Fruit fly (Drosophila melanogaster): ENCODE measurements around the gene CG10183.

Gene CG10183

DNA sequence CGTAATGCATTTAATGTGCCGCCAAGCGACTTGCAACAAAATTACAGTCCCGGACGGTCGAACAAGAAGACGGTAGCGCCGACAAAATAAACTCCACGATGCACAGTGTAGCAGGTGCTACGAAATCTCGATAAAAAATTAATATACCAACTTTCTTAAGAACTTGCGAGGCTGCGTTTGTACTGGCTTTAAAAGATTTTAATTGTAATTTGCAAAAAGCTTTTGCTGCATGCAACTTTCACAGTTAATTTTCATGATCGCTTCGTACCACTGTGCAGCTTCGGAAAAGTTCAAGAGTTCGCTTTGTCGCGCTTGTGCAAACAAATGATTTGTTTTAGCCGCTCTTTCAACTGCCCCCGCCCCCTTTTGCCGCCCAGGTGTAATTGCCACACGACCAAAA, 47.3 kb upstream of the CG10183 start (continued):
- peak; percentile 31 for TF ChIP-seq CG7928 (GFP tag; optimal IDR thresholded peaks at IDR 0.05)
- peak; percentile 21 for TF ChIP-seq CG4282 (GFP tag; optimal IDR thresholded peaks at IDR 0.05)
- TF ChIP-seq sens (GFP tag), result peak; percentile 98
- peak; percentile 60 for TF ChIP-seq Fer1 (GFP tag; optimal IDR thresholded peaks at IDR 0.05)
- TF ChIP-seq CG17802 (tag; optimal IDR thresholded peaks at IDR 0.05), result peak; percentile 62
- TF ChIP-seq schlank (tag; optimal IDR thresholded peaks at IDR 0.05), result no peak
- peak; percentile 55; the same call in 1 of the 2 replicates for TF ChIP-seq CG6272 (GFP tag; IDR thresholded peaks at IDR 0.05)
- TF ChIP-seq HmgZ (tag; optimal IDR thresholded peaks at IDR 0.05), result peak; percentile 28
- peak; percentile 37; the same call in 1 of the 3 replicates for TF ChIP-seq CG14860 (GFP tag; IDR thresholded peaks at IDR 0.05; ENCODE audit: partially characterized antibody)
- TF ChIP-seq Nf-YB (GFP tag; optimal IDR thresholded peaks at IDR 0.05), result no peak
- peak; percentile 84 for TF ChIP-seq sisA (GFP tag; IDR thresholded peaks at IDR 0.05)
- TF ChIP-seq cato (GFP tag; optimal IDR thresholded peaks at IDR 0.05; ENCODE audit: borderline replicate concordance), result no peak
- TF ChIP-seq CG17612 (GFP tag; IDR thresholded peaks at IDR 0.05), result peak; percentile 34; the same call in 1 of the 2 replicates
- TF ChIP-seq H15 (GFP tag; IDR thresholded peaks at IDR 0.05), result peak; percentile 83
- TF ChIP-seq Poxn (GFP tag; IDR thresholded peaks at IDR 0.05), result no peak
- peak; percentile 65 to 72 for TF ChIP-seq Pdp1 (GFP tag; optimal IDR thresholded peaks at IDR 0.05)
- peak; percentile 62 for TF ChIP-seq CG32532 (GFP tag; IDR thresholded peaks at IDR 0.05)
- peak; percentile 69 for TF ChIP-seq PHDP (tag; optimal IDR thresholded peaks at IDR 0.05)
- no peak for TF ChIP-seq Nf-YC (tag; optimal IDR thresholded peaks at IDR 0.05)
- no peak for TF ChIP-seq gfzf (GFP tag; optimal IDR thresholded peaks at IDR 0.05)
- TF ChIP-seq sens-2 (GFP tag; IDR thresholded peaks at IDR 0.05), result peak; percentile 73
- TF ChIP-seq ab (GFP tag; optimal IDR thresholded peaks at IDR 0.05), result peak; percentile 32
- TF ChIP-seq exex (tag; optimal IDR thresholded peaks at IDR 0.05), result no peak
- peak; percentile 34 for TF ChIP-seq CG18764 (GFP tag; optimal IDR thresholded peaks at IDR 0.05)
- peak; percentile 63 for TF ChIP-seq Fer3 (tag; optimal IDR thresholded peaks at IDR 0.05)
- TF ChIP-seq Dek (tag; optimal IDR thresholded peaks at IDR 0.05), result no peak
- peak; percentile 79 for TF ChIP-seq otp (GFP tag; IDR thresholded peaks at IDR 0.05)
- no peak for TF ChIP-seq zen2 (GFP tag; IDR thresholded peaks at IDR 0.05; ENCODE audit: partially characterized antibody)
- TF ChIP-seq CHES-1-like (GFP tag; optimal IDR thresholded peaks at IDR 0.05), result no peak
- TF ChIP-seq nom (GFP tag; optimal IDR thresholded peaks at IDR 0.05), result no peak
- TF ChIP-seq CG30403 (GFP tag; optimal IDR thresholded peaks at IDR 0.05), result peak; percentile 72
- peak; percentile 45 for TF ChIP-seq CG9437 (GFP tag; optimal IDR thresholded peaks at IDR 0.05)
- peak; percentile 63 for TF ChIP-seq wor (GFP tag; IDR thresholded peaks at IDR 0.05)
- TF ChIP-seq D19B (GFP tag; optimal IDR thresholded peaks at IDR 0.05), result peak; percentile 2
- 0 out of 3 replicates have a peak, but pooled peaks have one; percentile 44 for TF ChIP-seq CG6791 (GFP tag; IDR thresholded peaks at IDR 0.05; ENCODE audit: partially characterized antibody)
- peak; percentile 32 for TF ChIP-seq Ravus (GFP tag; IDR thresholded peaks at IDR 0.05)
- no peak for TF ChIP-seq CG13894 (tag; optimal IDR thresholded peaks at IDR 0.05)
- TF ChIP-seq Tbp (GFP tag; optimal IDR thresholded peaks at IDR 0.05), result no peak
- no peak for TF ChIP-seq Dfd (GFP tag; optimal IDR thresholded peaks at IDR 0.05)
- peak; percentile 46; the same call in 1 of the 3 replicates for TF ChIP-seq C15 (GFP tag; IDR thresholded peaks at IDR 0.05)
- TF ChIP-seq gce (GFP tag; IDR thresholded peaks at IDR 0.05), result peak; percentile 83
- TF ChIP-seq MTF-1 (GFP tag; optimal IDR thresholded peaks at IDR 0.05; ENCODE audit: borderline replicate concordance), result peak; percentile 6
- TF ChIP-seq CG10654 (GFP tag; optimal IDR thresholded peaks at IDR 0.05), result peak; percentile 51
- peak; percentile 39 for TF ChIP-seq crc (GFP tag; optimal IDR thresholded peaks at IDR 0.05)
- no peak for TF ChIP-seq CG11560 (tag; IDR thresholded peaks at IDR 0.05)
- TF ChIP-seq HHEX (GFP tag; optimal IDR thresholded peaks at IDR 0.05), result peak; percentile 73
- TF ChIP-seq CG12769 (tag; optimal IDR thresholded peaks at IDR 0.05), result peak; percentile 56
- TF ChIP-seq Atf3 (GFP tag; optimal IDR thresholded peaks at IDR 0.05), result peak; percentile 35
- TF ChIP-seq Hmr (GFP tag; optimal IDR thresholded peaks at IDR 0.05), result peak; percentile 62
- TF ChIP-seq Hr78 (GFP tag; optimal IDR thresholded peaks at IDR 0.05), result peak in 1 of 2 experiments; percentile 85

Data from whole organism, embryonic.